Worm (Caenorhabditis elegans) whole organism, mixed stage, embryonic: ENCODE data around the gene Y39B6A.7.

ENCODE experiments used
- lin-13 ChIP-seq: fragments of 150-350 bp; optimal IDR thresholded peaks from 2 replicates; lab custom pipeline; 2014; ENCODE audit warnings: missing biosample characterization, missing genetic modification characterization
- nhr-12 ChIP-seq: fragments of 150-350 bp; optimal IDR thresholded peaks from 2 replicates; lab custom pipeline; 2014; ENCODE audit warnings: missing biosample characterization, missing genetic modification characterization
- nhr-237 ChIP-seq: fragments of 150-350 bp; optimal IDR thresholded peaks from 2 replicates; lab custom pipeline; 2014; ENCODE audit warnings: missing biosample characterization, missing genetic modification characterization

DNA sequence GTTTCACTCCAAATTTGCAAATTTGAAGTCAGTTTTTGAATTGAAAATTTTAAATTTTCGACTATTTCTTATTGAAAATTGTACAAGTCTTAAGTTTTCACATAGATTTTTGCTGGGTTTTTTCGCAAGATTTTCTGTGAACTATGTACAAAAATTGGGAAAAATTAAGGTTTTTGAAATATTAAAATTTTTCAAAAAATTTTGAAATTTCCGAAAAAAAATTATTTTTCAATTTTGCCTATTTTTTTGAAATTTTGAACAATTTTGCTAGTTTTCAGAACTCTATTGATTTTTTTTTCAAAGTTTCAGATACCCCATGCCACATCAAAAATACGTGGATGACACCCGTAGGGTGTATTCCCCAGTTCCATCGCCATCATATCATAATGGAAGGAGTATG is 4.8 kb upstream of the Y39B6A.7 start, which contains the start of gene tsp-13:
- TF ChIP-seq nhr-237 (tag; lab: Kevin White, UChicago) (no peak), nhr-12 (no peak), lin-13 (tag; lab: Kevin White, UChicago) (no peak)
